Worm (Caenorhabditis elegans): ENCODE measurements around the gene mkk-4.
A peak's percentile ranks its signal among the peaks of the same experiment; 100 is the strongest.

Gene mkk-4

DNA sequence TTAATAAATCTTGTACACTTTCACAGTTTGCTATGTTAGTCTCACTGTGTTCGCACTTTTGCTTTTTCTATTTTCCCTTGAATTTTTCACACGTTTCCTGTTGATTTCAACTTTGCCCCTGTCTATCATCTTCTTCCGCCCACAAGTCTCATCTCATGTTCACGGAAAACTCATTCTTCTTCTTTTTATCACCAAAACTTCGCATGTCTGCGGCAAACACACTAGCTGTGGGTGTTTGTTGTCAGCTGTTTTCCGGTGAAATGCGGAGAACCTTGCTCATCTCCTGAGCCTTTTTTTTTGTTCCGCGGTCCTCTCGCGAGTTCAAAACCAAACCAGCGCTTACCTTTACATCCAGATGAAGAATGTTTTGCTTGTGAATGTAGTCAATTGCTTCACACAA lies 40.8 kb downstream of the mkk-4 start:
- TF ChIP-seq ceh-18 (tag; optimal IDR thresholded peaks at IDR 0.05) (peak; percentile 51), unc-42 (tag; optimal IDR thresholded peaks at IDR 0.05) (no peak)

- TF ChIP-seq zip-5 (tag; optimal IDR thresholded peaks at IDR 0.05) = no peak
- no peak for TF ChIP-seq npax-4 (tag; optimal IDR thresholded peaks at IDR 0.05)
- no peak for TF ChIP-seq sdc-2 (tag; optimal IDR thresholded peaks at IDR 0.05)
- TF ChIP-seq fkh-6 (tag; optimal IDR thresholded peaks at IDR 0.05) = no peak
These were observed 42.0 kb downstream of the mkk-4 start, which contains the start of gene mlck-1 for ce11 chrX:10069692-10070091. Gene mlck-1, minus strand, starts transcription at chrX:10069792.

ce11 chrX:10074233-10074632 lies 46.6 kb downstream of the mkk-4 start, which contains the start of gene ZC373.5:
Gene ZC373.5, minus strand, starts transcription at chrX:10074391.
- TF ChIP-seq sox-2 (GFP tag; IDR thresholded peaks at IDR 0.05) (no peak), syd-9 (tag; optimal IDR thresholded peaks at IDR 0.05) (no peak), elt-2 (tag; optimal IDR thresholded peaks at IDR 0.05) (peak; percentile 36)

- TF ChIP-seq mec-3 (tag; optimal IDR thresholded peaks at IDR 0.05; ENCODE audit: borderline replicate concordance) (no peak), ceh-22 (tag; optimal IDR thresholded peaks at IDR 0.05) (no peak), elt-4 (tag; optimal IDR thresholded peaks at IDR 0.05) (no peak), C08G9.2 (tag; optimal IDR thresholded peaks at IDR 0.05) (no peak), unc-55 (GFP tag; optimal IDR thresholded peaks at IDR 0.05) (no peak), fax-1 (tag; optimal IDR thresholded peaks at IDR 0.05) (no peak), tbx-2 (tag; optimal IDR thresholded peaks at IDR 0.05) (no peak), fkh-10 (GFP tag; optimal IDR thresholded peaks at IDR 0.05) (no peak), ets-4 (tag; optimal IDR thresholded peaks at IDR 0.05) (no peak), ttx-3 (tag; optimal IDR thresholded peaks at IDR 0.05) (no peak)
These were observed 47.3 kb downstream of the mkk-4 start, which contains the start of gene dao-4 for ce11 chrX:10074988-10075387. Gene dao-4, plus strand, starts transcription at chrX:10075288.

DNA sequence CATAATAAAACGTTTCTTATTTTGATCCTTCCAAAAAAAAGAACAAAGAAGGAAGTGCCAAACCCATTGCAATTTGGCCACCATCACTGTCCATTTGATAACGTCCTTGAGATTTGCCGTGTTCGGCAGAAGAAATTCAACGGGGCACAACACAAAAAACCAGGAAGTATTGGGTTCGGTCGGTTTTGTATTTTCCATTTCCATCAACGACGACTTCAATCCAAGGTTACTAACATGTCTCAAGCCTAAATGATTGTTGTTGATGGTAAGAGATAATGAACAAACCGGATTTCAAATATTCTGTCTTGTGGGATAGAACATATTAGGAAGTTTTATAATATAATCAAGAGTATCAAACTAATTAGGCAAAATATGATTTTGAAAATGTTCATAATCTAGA lies 48.7 kb downstream of the mkk-4 start:
- no peak for TF ChIP-seq pag-3 (tag; optimal IDR thresholded peaks at IDR 0.05; ENCODE audit: borderline replicate concordance)
- TF ChIP-seq fkh-10 (GFP tag; optimal IDR thresholded peaks at IDR 0.05) = no peak
- TF ChIP-seq sdc-2 (tag; optimal IDR thresholded peaks at IDR 0.05) = no peak

- TF ChIP-seq C38D4.7 (GFP tag; optimal IDR thresholded peaks at IDR 0.05) = no peak
These were observed 49.6 kb downstream of the mkk-4 start, which contains the start of gene col-176 for ce11 chrX:10077297-10077696. Gene col-176, plus strand, starts transcription at chrX:10077597.

- TF ChIP-seq dve-1 (tag; optimal IDR thresholded peaks at IDR 0.05) (no peak), ceh-48 (tag; optimal IDR thresholded peaks at IDR 0.05) (no peak), ahr-1 (tag; optimal IDR thresholded peaks at IDR 0.05) (no peak), K02D7.2 (tag; optimal IDR thresholded peaks at IDR 0.05) (no peak), ceh-19 (GFP tag; optimal IDR thresholded peaks at IDR 0.05) (no peak), mec-3 (tag; optimal IDR thresholded peaks at IDR 0.05; ENCODE audit: borderline replicate concordance) (peak; percentile 26), elt-2 (tag; optimal IDR thresholded peaks at IDR 0.05) (no peak), pha-2 (tag; optimal IDR thresholded peaks at IDR 0.05) (no peak), hlh-8 (tag; optimal IDR thresholded peaks at IDR 0.05) (no peak), ceh-2 (tag; optimal IDR thresholded peaks at IDR 0.05) (no peak), unc-86 (tag; optimal IDR thresholded peaks at IDR 0.05) (no peak), sdc-2 (tag; optimal IDR thresholded peaks at IDR 0.05) (peak; percentile 3), unc-42 (tag; optimal IDR thresholded peaks at IDR 0.05) (peak; percentile 24), ceh-31 (tag; optimal IDR thresholded peaks at IDR 0.05) (no peak), hlh-30 (tag; optimal IDR thresholded peaks at IDR 0.05; ENCODE audit: insufficient read depth) (no peak), ceh-9 (tag; optimal IDR thresholded peaks at IDR 0.05) (no peak), pag-3 (tag; optimal IDR thresholded peaks at IDR 0.05; ENCODE audit: borderline replicate concordance) (peak; percentile 21), ceh-34 (tag; optimal IDR thresholded peaks at IDR 0.05) (no peak), hlh-13 (GFP tag; optimal IDR thresholded peaks at IDR 0.05) (no peak), Y22D7AL.16 (tag; optimal IDR thresholded peaks at IDR 0.05) (no peak), C38D4.7 (GFP tag; optimal IDR thresholded peaks at IDR 0.05) (no peak), ceh-14 (tag; optimal IDR thresholded peaks at IDR 0.05) (no peak), hlh-6 (tag; optimal IDR thresholded peaks at IDR 0.05) (peak; percentile 49), lim-6 (tag; optimal IDR thresholded peaks at IDR 0.05) (no peak), che-1 (tag; optimal IDR thresholded peaks at IDR 0.05) (no peak), fax-1 (tag; optimal IDR thresholded peaks at IDR 0.05) (no peak), ets-4 (tag; optimal IDR thresholded peaks at IDR 0.05) (no peak), nhr-232 (tag; optimal IDR thresholded peaks at IDR 0.05) (no peak)
These were observed 50.4 kb downstream of the mkk-4 start for ce11 chrX:10078089-10078488.

Measured in whole organism, late embryonic.